Fruit fly (Drosophila melanogaster) whole organism, embryonic: ENCODE measurements around the gene LysS.
A peak's percentile ranks its signal among the peaks of the same experiment; 100 is the strongest.

ENCODE experiments used
- B-H1 ChIP-seq: fragments of 200-800 bp; sonication (Bioruptor generic); IDR thresholded peaks from 3 replicates; pipeline ENCODE4 v1.3.6; 2022; ENCODE audit warnings: missing biosample characterization, missing genetic modification characterization
- CG10147 ChIP-seq: fragments of 200-800 bp; sonication (Bioruptor generic); optimal IDR thresholded peaks from 2 replicates; lab custom pipeline; 2019; ENCODE audit warnings: missing biosample characterization, mild to moderate bottlenecking, missing genetic modification characterization, moderate library complexity
- CG10959 ChIP-seq: fragments of 200-800 bp; sonication (Bioruptor generic); IDR thresholded peaks from 2 replicates; pipeline ENCODE4 v1.3.6; 2022; ENCODE audit warnings: missing biosample characterization, missing genetic modification characterization
- CG10979 ChIP-seq: fragments of 200-800 bp; sonication (Bioruptor generic); optimal IDR thresholded peaks from 2 replicates; lab custom pipeline; 2018; ENCODE audit warnings: missing biosample characterization, mild to moderate bottlenecking, missing genetic modification characterization, moderate library complexity
- CG12236 ChIP-seq: fragments of 200-800 bp; sonication (Bioruptor generic); optimal IDR thresholded peaks from 2 replicates; lab custom pipeline; 2016; ENCODE audit warnings: missing biosample characterization, missing genetic modification characterization
- CG12769 ChIP-seq: fragments of 200-800 bp; sonication (Bioruptor generic); optimal IDR thresholded peaks from 2 replicates; lab custom pipeline; 2019; ENCODE audit warnings: missing biosample characterization, mild to moderate bottlenecking, missing genetic modification characterization, moderate library complexity
- CG15073 ChIP-seq: fragments of 200-800 bp; sonication (Bioruptor generic); optimal IDR thresholded peaks from 2 replicates; lab custom pipeline; 2016; ENCODE audit warnings: missing biosample characterization, missing genetic modification characterization
- CG1529 ChIP-seq: fragments of 200-800 bp; sonication (Bioruptor generic); optimal IDR thresholded peaks from 3 replicates; lab custom pipeline; 2018; ENCODE audit warnings: missing biosample characterization, missing genetic modification characterization
- CG17186 ChIP-seq: fragments of 200-800 bp; sonication (Bioruptor generic); optimal IDR thresholded peaks from 3 replicates; lab custom pipeline; 2017; ENCODE audit warnings: missing biosample characterization, missing genetic modification reagents, missing genetic modification characterization
- CG1832 ChIP-seq: fragments of 200-800 bp; sonication (Bioruptor generic); optimal IDR thresholded peaks from 2 replicates; lab custom pipeline; 2017; ENCODE audit warnings: missing biosample characterization, mild to moderate bottlenecking, missing genetic modification characterization, inconsistent platforms
- CG2712 ChIP-seq: fragments of 200-800 bp; optimal IDR thresholded peaks from 3 replicates; lab custom pipeline; 2019; ENCODE audit warnings: missing biosample characterization, mild to moderate bottlenecking, missing genetic modification characterization, moderate library complexity
- CG34376 ChIP-seq: fragments of 200-800 bp; sonication (Bioruptor generic); optimal IDR thresholded peaks from 2 replicates; lab custom pipeline; 2018; ENCODE audit warnings: missing biosample characterization, mild to moderate bottlenecking, missing genetic modification characterization
- CG34422 ChIP-seq: fragments of 200-800 bp; sonication (Bioruptor generic); IDR thresholded peaks from 3 replicates; pipeline ENCODE4 v1.3.6; 2022; ENCODE audit warnings: missing biosample characterization, missing genetic modification characterization
- CG3995 ChIP-seq: fragments of 200-800 bp; sonication (Bioruptor generic); optimal IDR thresholded peaks from 3 replicates; lab custom pipeline; 2016; ENCODE audit warnings: missing biosample characterization, missing genetic modification characterization
- CG4707 ChIP-seq: fragments of 200-800 bp; sonication (Bioruptor generic); optimal IDR thresholded peaks from 2 replicates; lab custom pipeline; 2018; ENCODE audit warnings: missing biosample characterization, mild to moderate bottlenecking, missing genetic modification characterization, moderate library complexity
- CG5953 ChIP-seq: fragments of 200-800 bp; sonication (Bioruptor generic); IDR thresholded peaks from 2 replicates; pipeline ENCODE4 v1.3.6; 2022; ENCODE audit warnings: missing biosample characterization, missing genetic modification characterization
- CG8290 ChIP-seq, 3 experiments: fragments of 200-800 bp; sonication (Bioruptor generic); optimal IDR thresholded peaks; 2 replicates each; lab custom pipeline; 2016 to 2019; ENCODE audit warnings: missing biosample characterization in 3 of 3, missing genetic modification characterization in 3 of 3, mild to moderate bottlenecking in 2 of 3, moderate library complexity in 1 of 3
- CG8478 ChIP-seq: fragments of >200 bp; optimal IDR thresholded peaks from 2 replicates; lab custom pipeline; 2018
- CG8924 ChIP-seq: fragments of 200-800 bp; optimal IDR thresholded peaks from 3 replicates; lab custom pipeline; 2019; ENCODE audit warnings: missing biosample characterization, mild to moderate bottlenecking, missing genetic modification characterization, moderate library complexity
- CG9609 ChIP-seq: fragments of 200-800 bp; sonication (Bioruptor generic); optimal IDR thresholded peaks from 3 replicates; lab custom pipeline; 2016; ENCODE audit warnings: missing biosample characterization, missing genetic modification characterization
- D ChIP-seq, 2 experiments: fragments of 200-800 bp in 1 of 2; fragments of >200 bp in 1 of 2; sonication (Bioruptor generic) in 1 of 2; optimal IDR thresholded peaks; 2 replicates in 1 of 2; 3 replicates in 1 of 2; lab custom pipeline; 2017; ENCODE audit warnings: mild to moderate bottlenecking in 1 of 2, missing biosample characterization in 1 of 2, missing genetic modification characterization in 1 of 2, missing genetic modification reagents in 1 of 2
- Deaf1 ChIP-seq: fragments of 200-800 bp; optimal IDR thresholded peaks from 3 replicates; lab custom pipeline; 2019; ENCODE audit warnings: missing biosample characterization, mild to moderate bottlenecking, missing genetic modification characterization, moderate library complexity
- Dek ChIP-seq: fragments of 200-800 bp; sonication (Bioruptor generic); optimal IDR thresholded peaks from 3 replicates; lab custom pipeline; 2019; ENCODE audit warnings: missing biosample characterization, mild to moderate bottlenecking, missing genetic modification characterization, moderate library complexity
- Dip3 ChIP-seq: fragments of 200-800 bp; sonication (Bioruptor generic); optimal IDR thresholded peaks from 3 replicates; lab custom pipeline; 2016; ENCODE audit warnings: missing biosample characterization, missing genetic modification characterization
- Doc3 ChIP-seq: fragments of 200-800 bp; sonication (Bioruptor generic); IDR thresholded peaks from 3 replicates; pipeline ENCODE4 v1.3.6; 2022; ENCODE audit warnings: missing biosample characterization, missing genetic modification characterization; ENCODE audit not compliant: partially characterized antibody
- Fer2 ChIP-seq: fragments of 200-800 bp; sonication (Bioruptor generic); optimal IDR thresholded peaks from 2 replicates; lab custom pipeline; 2018; ENCODE audit warnings: missing biosample characterization, mild to moderate bottlenecking, missing genetic modification characterization, moderate library complexity
- Fer3 ChIP-seq: fragments of 200-800 bp; sonication (Bioruptor generic); optimal IDR thresholded peaks from 2 replicates; lab custom pipeline; 2018; ENCODE audit warnings: missing biosample characterization, mild to moderate bottlenecking, missing genetic modification characterization, moderate library complexity
- H2.0 ChIP-seq: fragments of 200-800 bp; sonication (Bioruptor generic); IDR thresholded peaks from 2 replicates; pipeline ENCODE4 v1.3.6; 2022; ENCODE audit warnings: missing biosample characterization, missing genetic modification characterization
- Hand ChIP-seq: fragments of 200-800 bp; sonication (Bioruptor generic); optimal IDR thresholded peaks from 2 replicates; lab custom pipeline; 2017; ENCODE audit warnings: mild to moderate bottlenecking, missing biosample characterization, missing genetic modification reagents, missing genetic modification characterization
- Hr78 ChIP-seq, 2 experiments: fragments of 200-800 bp in 1 of 2; fragments of >200 bp in 1 of 2; sonication (Bioruptor generic) in 1 of 2; optimal IDR thresholded peaks; 2 replicates each; lab custom pipeline; 2017 to 2019; ENCODE audit warnings: missing biosample characterization in 2 of 2, missing genetic modification characterization in 2 of 2, mild to moderate bottlenecking in 1 of 2, moderate library complexity in 1 of 2
- Med ChIP-seq: fragments of 200-800 bp; sonication (Bioruptor generic); peaks from one replicate; lab custom pipeline; 2016; ENCODE audit warnings: missing biosample characterization, missing genetic modification characterization, mild to moderate bottlenecking, inconsistent platforms, moderate library complexity
- Opbp ChIP-seq: fragments of 200-800 bp; sonication (Bioruptor generic); IDR thresholded peaks from 3 replicates; pipeline ENCODE4 v1.3.6; 2022; ENCODE audit warnings: missing biosample characterization, missing genetic modification characterization; ENCODE audit not compliant: partially characterized antibody
- Scr ChIP-seq: fragments of 200-800 bp; sonication (Bioruptor generic); IDR thresholded peaks from 2 replicates; pipeline ENCODE4 v1.3.6; 2022; ENCODE audit warnings: missing biosample characterization, missing genetic modification characterization; ENCODE audit not compliant: partially characterized antibody
- Sry-δ ChIP-seq: fragments of 200-800 bp; sonication (Bioruptor generic); optimal IDR thresholded peaks from 2 replicates; lab custom pipeline; 2016; ENCODE audit warnings: missing biosample characterization, missing genetic modification characterization
- Xrp1 ChIP-seq: fragments of 200-800 bp; sonication (Bioruptor generic); IDR thresholded peaks from 2 replicates; pipeline ENCODE4 v1.3.6; 2022; ENCODE audit warnings: missing biosample characterization, missing genetic modification characterization
- ab ChIP-seq: fragments of 200-800 bp; sonication (Bioruptor generic); optimal IDR thresholded peaks from 2 replicates; lab custom pipeline; 2016; ENCODE audit warnings: missing biosample characterization, missing genetic modification characterization
- ac ChIP-seq: fragments of 200-800 bp; sonication (Bioruptor generic); optimal IDR thresholded peaks from 3 replicates; lab custom pipeline; 2017; ENCODE audit warnings: missing biosample characterization, mild to moderate bottlenecking, missing genetic modification characterization
- cad ChIP-seq: fragments of >200 bp; optimal IDR thresholded peaks from 2 replicates; lab custom pipeline; 2017; ENCODE audit warnings: missing biosample characterization, missing genetic modification characterization
- caup ChIP-seq: fragments of 200-800 bp; sonication (Bioruptor generic); optimal IDR thresholded peaks from 3 replicates; lab custom pipeline; 2017; ENCODE audit warnings: missing biosample characterization, mild to moderate bottlenecking, missing genetic modification characterization, moderate library complexity; ENCODE audit not compliant: severe bottlenecking
- ci ChIP-seq: fragments of 200-800 bp; sonication (Bioruptor generic); IDR thresholded peaks from 3 replicates; pipeline ENCODE4 v1.3.6; 2022; ENCODE audit warnings: missing biosample characterization, missing genetic modification characterization
- danr ChIP-seq: fragments of 200-800 bp; sonication (Bioruptor generic); IDR thresholded peaks from 2 replicates; pipeline ENCODE4 v1.3.6; 2022; ENCODE audit warnings: missing biosample characterization, missing genetic modification characterization
- grn ChIP-seq: fragments of 200-800 bp; sonication (Bioruptor generic); optimal IDR thresholded peaks from 3 replicates; lab custom pipeline; 2017; ENCODE audit warnings: missing biosample characterization, missing genetic modification characterization
- otp ChIP-seq: fragments of 200-800 bp; sonication (Bioruptor generic); IDR thresholded peaks from 3 replicates; pipeline ENCODE4, ENCODE4 v1.3.6; 2022; ENCODE audit warnings: missing biosample characterization, missing genetic modification characterization
- peb ChIP-seq: fragments of 200-800 bp; sonication (Bioruptor generic); IDR thresholded peaks from 2 replicates; pipeline ENCODE4 v1.3.6; 2022; ENCODE audit warnings: missing biosample characterization, missing genetic modification characterization
- row ChIP-seq: fragments of 200-800 bp; sonication (Bioruptor generic); IDR thresholded peaks from 3 replicates; pipeline ENCODE4 v1.3.6; 2022; ENCODE audit warnings: missing biosample characterization, missing genetic modification characterization
- sim ChIP-seq: fragments of 200-800 bp; sonication (Bioruptor generic); IDR thresholded peaks from 2 replicates; pipeline ENCODE4 v1.3.6; 2022; ENCODE audit warnings: missing biosample characterization, missing genetic modification characterization
- sima ChIP-seq: fragments of 200-800 bp; sonication (Bioruptor generic); optimal IDR thresholded peaks from 2 replicates; lab custom pipeline; 2016; ENCODE audit warnings: missing biosample characterization, missing genetic modification characterization
- vvl ChIP-seq: fragments of 200-800 bp; sonication (Bioruptor generic); IDR thresholded peaks from 2 replicates; pipeline ENCODE4 v1.3.6; 2022; ENCODE audit warnings: missing biosample characterization, missing genetic modification characterization
- z ChIP-seq: fragments of 200-800 bp; sonication (Bioruptor generic); IDR thresholded peaks from 3 replicates; pipeline ENCODE4 v1.3.6; 2022; ENCODE audit warnings: missing biosample characterization, missing genetic modification characterization
- zf30C ChIP-seq: fragments of 200-800 bp; sonication (Bioruptor generic); optimal IDR thresholded peaks from 3 replicates; lab custom pipeline; 2018; ENCODE audit warnings: missing biosample characterization, mild to moderate bottlenecking, missing genetic modification characterization
- zfh2 ChIP-seq: fragments of 200-800 bp; sonication (Bioruptor generic); optimal IDR thresholded peaks from 2 replicates; lab custom pipeline; 2016; ENCODE audit warnings: missing biosample characterization, missing genetic modification characterization

LysS gene

dm6 chr3L:1208206-1208605 is 19.3 kb upstream of the LysS start (continued):
- TF ChIP-seq ac (GFP tag; lab: Kevin White, UChicago) (no peak), grn (GFP tag; lab: Kevin White, UChicago) (no peak), CG5953 (GFP tag; lab: Robert Waterston, UW) (no peak), Opbp (GFP tag; lab: Robert Waterston, UW) (0 out of 3 replicates have a peak, but pooled peaks have one; percentile 48), Fer2 (tag; lab: Kevin White, UChicago) (no peak), Sry-δ (no peak), row (GFP tag; lab: Robert Waterston, UW) (no peak), ci (peak; percentile 52; the same call in 1 of the 3 replicates), Fer3 (tag; lab: Kevin White, UChicago) (no peak), Med (GFP tag; lab: Kevin White, UChicago) (peak; percentile 51), Scr (GFP tag; lab: Robert Waterston, UW) (no peak), CG10147 (GFP tag; lab: Kevin White, UChicago) (no peak), D (optimal IDR thresholded peaks at IDR 0.05; lab: Kevin White, UChicago) (no peak), D (GFP tag; optimal IDR thresholded peaks at IDR 0.05; lab: Kevin White, UChicago) (no peak), CG8290 (GFP tag; optimal IDR thresholded peaks at IDR 0.05; lab: Kevin White, UChicago) (no peak), CG8290 (tag; optimal IDR thresholded peaks at IDR 0.05; lab: Kevin White, UChicago) (peak in 1 of 2 experiments; percentile 7), CG8924 (tag; lab: Kevin White, UChicago) (no peak), zfh2 (no peak), CG9609 (GFP tag; lab: Kevin White, UChicago) (no peak), CG2712 (tag; lab: Kevin White, UChicago) (no peak), CG8478 (lab: Kevin White, UChicago) (peak; percentile 13), Hr78 (GFP tag; optimal IDR thresholded peaks at IDR 0.05; lab: Kevin White, UChicago) (peak in 1 of 2 experiments; percentile 65), Hand (GFP tag; lab: Kevin White, UChicago) (no peak), CG1832 (GFP tag; lab: Kevin White, UChicago) (no peak), CG17186 (GFP tag; lab: Kevin White, UChicago) (no peak), zf30C (GFP tag; lab: Kevin White, UChicago) (no peak), H2.0 (GFP tag; lab: Robert Waterston, UW) (no peak), ab (GFP tag; lab: Kevin White, UChicago) (no peak), CG10979 (tag; lab: Kevin White, UChicago) (no peak), otp (GFP tag; lab: Robert Waterston, UW) (no peak), caup (GFP tag; lab: Kevin White, UChicago) (no peak), z (GFP tag; lab: Robert Waterston, UW) (no peak), vvl (GFP tag; lab: Robert Waterston, UW) (peak; percentile 41; the same call in 1 of the 2 replicates), peb (GFP tag; lab: Robert Waterston, UW) (no peak), CG3995 (GFP tag; lab: Kevin White, UChicago) (no peak), sima (GFP tag; lab: Kevin White, UChicago) (no peak), B-H1 (GFP tag; lab: Robert Waterston, UW) (no peak), CG15073 (GFP tag; lab: Kevin White, UChicago) (no peak), Deaf1 (tag; lab: Kevin White, UChicago) (peak; percentile 98), CG34376 (no peak), Xrp1 (GFP tag; lab: Robert Waterston, UW) (no peak), CG10959 (GFP tag; lab: Robert Waterston, UW) (no peak), sim (GFP tag; lab: Robert Waterston, UW) (no peak), cad (GFP tag; lab: Kevin White, UChicago) (no peak), Doc3 (no peak), CG12769 (tag; lab: Kevin White, UChicago) (peak; percentile 64), CG1529 (GFP tag; lab: Kevin White, UChicago) (no peak), CG34422 (GFP tag; lab: Robert Waterston, UW) (0 out of 3 replicates have a peak, but pooled peaks have one; percentile 45), Dip3 (GFP tag; lab: Kevin White, UChicago) (no peak), Dek (tag; lab: Kevin White, UChicago) (no peak), CG12236 (GFP tag; lab: Kevin White, UChicago) (no peak), danr (GFP tag; lab: Robert Waterston, UW) (no peak), CG4707 (GFP tag; lab: Kevin White, UChicago) (no peak)
